Fruit fly (Drosophila melanogaster) whole organism, adult: ENCODE measurements around the gene CG6972.
A peak's percentile ranks its signal among the peaks of the same experiment; 100 is the strongest.

ENCODE experiments used
- CG11617 ChIP-seq: fragments of 200-800 bp; sonication (Bioruptor generic); optimal IDR thresholded peaks from 2 replicates; lab custom pipeline; 2017; ENCODE audit warnings: mild to moderate bottlenecking, missing biosample characterization, missing genetic modification reagents, missing genetic modification characterization
- CG12768 ChIP-seq: fragments of 200-800 bp; sonication (Bioruptor generic); optimal IDR thresholded peaks from 2 replicates; lab custom pipeline; 2017; ENCODE audit warnings: missing biosample characterization, missing genetic modification characterization, mild to moderate bottlenecking, moderate library complexity, missing genetic modification reagents
- CG14711 ChIP-seq: fragments of 200-800 bp; sonication (Bioruptor generic); optimal IDR thresholded peaks from 2 replicates; lab custom pipeline; 2018; ENCODE audit warnings: missing biosample characterization, mild to moderate bottlenecking, missing genetic modification characterization, moderate library complexity
- CG1620 ChIP-seq: fragments of 200-800 bp; sonication (Bioruptor generic); optimal IDR thresholded peaks from 2 replicates; lab custom pipeline; 2016; ENCODE audit warnings: missing biosample characterization, missing genetic modification characterization
- CG33017 ChIP-seq: fragments of 200-800 bp; sonication (Bioruptor generic); optimal IDR thresholded peaks from 2 replicates; lab custom pipeline; 2018; ENCODE audit warnings: missing biosample characterization, mild to moderate bottlenecking, missing genetic modification characterization, moderate library complexity
- CG5204 ChIP-seq: fragments of 200-800 bp; sonication (Bioruptor generic); optimal IDR thresholded peaks from 2 replicates; lab custom pipeline; 2016; ENCODE audit warnings: missing biosample characterization, missing genetic modification characterization
- CG7045 ChIP-seq: fragments of 200-800 bp; sonication (Bioruptor generic); optimal IDR thresholded peaks from 2 replicates; lab custom pipeline; 2017; ENCODE audit warnings: missing biosample characterization, mild to moderate bottlenecking, missing genetic modification characterization
- CG7101 ChIP-seq: fragments of 200-800 bp; sonication (Bioruptor generic); optimal IDR thresholded peaks from 2 replicates; lab custom pipeline; 2018; ENCODE audit warnings: missing biosample characterization, mild to moderate bottlenecking, missing genetic modification characterization, moderate library complexity
- Clk ChIP-seq: fragments of 200-800 bp; sonication (Bioruptor generic); optimal IDR thresholded peaks from 2 replicates; lab custom pipeline; 2017; ENCODE audit warnings: missing biosample characterization, missing genetic modification characterization
- Crg-1 ChIP-seq: fragments of 200-800 bp; sonication (Bioruptor generic); optimal IDR thresholded peaks from 2 replicates; lab custom pipeline; 2016; ENCODE audit warnings: missing biosample characterization, missing genetic modification characterization
- Hr96 ChIP-seq: fragments of 200-800 bp; sonication (Bioruptor generic); optimal IDR thresholded peaks from 2 replicates; lab custom pipeline; 2016; ENCODE audit warnings: missing biosample characterization, missing genetic modification characterization
- Mnt ChIP-seq: fragments of 200-800 bp; sonication (Bioruptor generic); optimal IDR thresholded peaks from 2 replicates; lab custom pipeline; 2016; ENCODE audit warnings: missing biosample characterization, mild to moderate bottlenecking, missing genetic modification characterization
- bab1 ChIP-seq: fragments of 200-800 bp; sonication (Bioruptor generic); optimal IDR thresholded peaks from 3 replicates; lab custom pipeline; 2019; ENCODE audit warnings: missing biosample characterization, mild to moderate bottlenecking, missing genetic modification characterization, moderate library complexity
- cic ChIP-seq: fragments of 200-800 bp; sonication (Bioruptor generic); optimal IDR thresholded peaks from 2 replicates; lab custom pipeline; 2017; ENCODE audit warnings: missing biosample characterization, mild to moderate bottlenecking, missing genetic modification characterization, moderate library complexity
- cnc ChIP-seq, 2 experiments: fragments of >200 bp; optimal IDR thresholded peaks; 2 replicates each; lab custom pipeline; 2017
- kay ChIP-seq: fragments of 200-800 bp; sonication (Bioruptor generic); peaks from one replicate; lab custom pipeline; 2016; ENCODE audit warnings: missing biosample characterization, missing genetic modification characterization, borderline replicate concordance
- ovo ChIP-seq: fragments of 200-800 bp; sonication (Bioruptor generic); optimal IDR thresholded peaks from 2 replicates; lab custom pipeline; 2016; ENCODE audit warnings: missing biosample characterization, missing genetic modification characterization
- pad ChIP-seq: fragments of 200-800 bp; sonication (Bioruptor generic); optimal IDR thresholded peaks from 3 replicates; lab custom pipeline; 2017; ENCODE audit warnings: missing biosample characterization, missing genetic modification characterization, mild to moderate bottlenecking, moderate library complexity, missing genetic modification reagents
- tj ChIP-seq: fragments of 200-800 bp; sonication (Bioruptor generic); optimal IDR thresholded peaks from 3 replicates; lab custom pipeline; 2017; ENCODE audit warnings: missing biosample characterization, mild to moderate bottlenecking, missing genetic modification characterization, moderate library complexity
- toe ChIP-seq: fragments of 200-800 bp; sonication (Bioruptor generic); optimal IDR thresholded peaks from 2 replicates; lab custom pipeline; 2016; ENCODE audit warnings: missing biosample characterization, missing genetic modification characterization

The CG6972 gene

DNA sequence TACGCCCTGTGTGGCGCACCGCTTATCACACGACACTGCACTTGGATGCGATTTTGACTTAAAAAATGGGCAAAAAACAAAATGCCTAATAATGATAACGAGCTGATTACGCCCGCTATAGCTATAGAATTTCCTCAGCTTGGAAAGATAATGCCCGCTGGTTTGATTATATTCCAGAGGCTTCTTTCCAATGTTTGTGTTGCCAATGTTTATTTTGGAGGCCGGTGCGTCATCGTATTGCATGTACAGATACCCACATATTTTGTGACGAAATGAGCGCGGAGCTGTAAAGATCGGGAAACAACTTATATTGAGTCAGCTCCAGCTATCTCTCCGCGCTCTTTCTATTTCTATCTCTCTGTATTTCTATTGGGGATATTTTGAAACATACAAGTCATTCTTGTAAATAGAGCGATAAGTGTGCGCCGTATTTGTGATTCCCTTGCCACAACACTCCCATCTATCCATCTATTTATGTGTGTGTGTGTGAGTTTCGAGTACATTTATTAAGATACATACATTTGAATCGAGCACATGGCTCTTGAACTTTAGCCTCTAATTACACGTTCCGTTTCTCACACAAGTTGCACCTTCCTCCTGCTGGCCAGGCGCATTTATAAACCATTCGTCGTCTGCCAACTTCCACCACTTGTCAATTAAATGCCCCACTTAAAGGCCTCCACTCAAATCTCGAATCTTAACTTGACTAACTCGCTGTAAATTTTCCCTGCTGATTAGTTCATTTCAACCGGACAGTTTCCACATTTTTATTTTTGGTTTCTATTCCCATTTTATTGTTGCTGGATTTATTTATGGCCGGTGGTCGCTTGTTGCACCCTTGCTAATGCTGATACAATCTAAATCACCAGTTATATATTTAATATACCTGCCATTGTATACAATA, 17.5 kb upstream of the CG6972 start:
- TF ChIP-seq Mnt (peak; percentile 14), toe (GFP tag; lab: Kevin White, UChicago) (no peak), CG7045 (GFP tag; lab: Kevin White, UChicago) (peak; percentile 41), bab1 (GFP tag; lab: Kevin White, UChicago) (no peak), CG7101 (tag; lab: Kevin White, UChicago) (peak; percentile 23), CG12768 (peak; percentile 60), pad (GFP tag; lab: Kevin White, UChicago) (no peak), tj (no peak), Hr96 (GFP tag; lab: Kevin White, UChicago) (peak; percentile 21), cnc (optimal IDR thresholded peaks at IDR 0.05; lab: Kevin White, UChicago) (peak; percentile 13 to 91), CG33017 (peak; percentile 3), kay (GFP tag; lab: Kevin White, UChicago) (peak; percentile 95), CG5204 (GFP tag; lab: Kevin White, UChicago) (no peak), ovo (no peak), Clk (GFP tag; lab: Kevin White, UChicago) (peak; percentile 0), CG14711 (no peak), CG1620 (GFP tag; lab: Kevin White, UChicago) (no peak), Crg-1 (GFP tag; lab: Kevin White, UChicago) (no peak), CG11617 (GFP tag; lab: Kevin White, UChicago) (no peak), cic (peak; percentile 73)

DNA sequence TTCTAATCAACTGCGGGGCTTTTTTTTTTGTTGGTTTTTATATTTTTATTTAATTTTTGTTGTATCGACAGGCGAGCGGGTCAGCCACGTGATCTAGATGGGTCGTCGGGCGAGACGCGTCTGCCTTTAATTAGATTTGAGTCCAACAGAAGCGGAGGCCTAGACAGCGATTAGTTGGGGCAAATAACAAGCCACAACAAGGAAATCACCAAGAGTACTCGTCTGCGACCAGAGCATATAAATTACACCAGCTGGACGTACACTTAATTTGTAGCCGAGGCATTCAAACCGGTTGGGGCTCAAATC, 16.9 kb upstream of the CG6972 start:
- TF ChIP-seq CG12768 (no peak), CG33017 (no peak), Crg-1 (GFP tag; lab: Kevin White, UChicago) (no peak), tj (no peak), CG5204 (GFP tag; lab: Kevin White, UChicago) (no peak), cnc (optimal IDR thresholded peaks at IDR 0.05; lab: Kevin White, UChicago) (no peak), kay (GFP tag; lab: Kevin White, UChicago) (no peak), cic (no peak), CG14711 (no peak), CG7101 (tag; lab: Kevin White, UChicago) (no peak), pad (GFP tag; lab: Kevin White, UChicago) (no peak)

DNA sequence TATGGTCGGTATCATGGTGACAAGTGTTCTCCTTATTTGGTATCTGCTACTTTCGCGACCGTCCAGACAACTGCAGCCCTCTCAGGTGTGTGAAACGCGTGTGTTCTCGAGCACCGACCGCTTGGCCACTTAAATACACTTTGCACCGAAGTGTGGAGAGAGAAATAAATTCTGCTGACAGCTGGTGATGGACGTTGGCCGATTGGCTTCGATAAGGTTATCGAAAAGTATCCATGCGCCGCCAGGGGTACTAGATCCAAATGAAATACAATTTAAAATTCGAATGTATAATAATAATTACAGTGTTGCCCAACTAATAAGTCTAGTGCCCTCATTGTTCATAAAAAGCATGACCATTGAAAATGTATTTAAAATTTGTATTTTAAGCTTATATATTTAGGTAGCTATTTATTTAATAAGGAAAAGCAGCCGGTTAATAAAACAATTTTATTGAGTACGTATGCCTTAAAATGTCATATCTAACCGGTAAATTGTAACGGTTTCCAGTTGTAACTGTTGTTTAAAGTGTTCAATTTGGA, 15.4 kb upstream of the CG6972 start, which contains the start of the genes Gclm and CG17625:
Gene Gclm, minus strand, starts transcription at position 175 of the 539 bp plus-strand sequence.
Gene CG17625, plus strand, starts transcription at position 514 of the 539 bp plus-strand sequence.
- TF ChIP-seq cnc (optimal IDR thresholded peaks at IDR 0.05; lab: Kevin White, UChicago) (no peak), CG14711 (peak; percentile 49), Hr96 (GFP tag; lab: Kevin White, UChicago) (peak; percentile 55), toe (GFP tag; lab: Kevin White, UChicago) (peak; percentile 59), CG7101 (tag; lab: Kevin White, UChicago) (peak; percentile 73), cic (peak; percentile 50), CG11617 (GFP tag; lab: Kevin White, UChicago) (peak; percentile 45), Mnt (peak; percentile 86), CG5204 (GFP tag; lab: Kevin White, UChicago) (peak; percentile 52), CG1620 (GFP tag; lab: Kevin White, UChicago) (peak; percentile 38), CG33017 (peak; percentile 64), kay (GFP tag; lab: Kevin White, UChicago) (no peak), CG12768 (peak; percentile 76), bab1 (GFP tag; lab: Kevin White, UChicago) (peak; percentile 80), Crg-1 (GFP tag; lab: Kevin White, UChicago) (no peak), Clk (GFP tag; lab: Kevin White, UChicago) (no peak), tj (peak; percentile 46), ovo (peak; percentile 28), pad (GFP tag; lab: Kevin White, UChicago) (peak; percentile 30), CG7045 (GFP tag; lab: Kevin White, UChicago) (peak; percentile 38)

DNA sequence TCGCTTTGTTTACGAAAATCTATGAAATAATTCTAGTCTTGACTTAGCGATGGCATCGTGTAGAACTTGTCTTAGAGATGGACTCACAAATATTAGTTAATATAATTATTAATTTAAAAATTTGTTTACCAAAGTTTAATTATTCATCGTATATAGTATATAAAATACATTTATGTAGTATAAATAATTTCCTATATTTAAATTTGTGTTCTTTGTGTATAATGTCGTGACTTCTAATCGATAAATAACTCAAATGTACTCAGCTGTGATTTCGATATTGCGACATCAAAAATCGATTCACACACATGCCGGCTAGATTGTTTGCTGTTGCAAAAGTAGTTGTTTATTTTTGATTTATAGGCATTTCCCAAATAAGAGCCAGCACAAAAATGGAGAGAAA, 11.5 kb upstream of the CG6972 start, which contains the start of the genes wfs1 and Nup133:
Gene wfs1, minus strand, starts transcription at position 70 of the 400 bp plus-strand sequence.
Gene Nup133, plus strand, starts transcription at position 297 of the 400 bp plus-strand sequence.
- TF ChIP-seq bab1 (GFP tag; lab: Kevin White, UChicago) (peak; percentile 80), CG33017 (peak; percentile 66), pad (GFP tag; lab: Kevin White, UChicago) (peak; percentile 51), toe (GFP tag; lab: Kevin White, UChicago) (peak; percentile 28), Crg-1 (GFP tag; lab: Kevin White, UChicago) (peak; percentile 26), cic (no peak), cnc (optimal IDR thresholded peaks at IDR 0.05; lab: Kevin White, UChicago) (no peak), Mnt (peak; percentile 17), Clk (GFP tag; lab: Kevin White, UChicago) (no peak), CG14711 (peak; percentile 82), CG11617 (GFP tag; lab: Kevin White, UChicago) (peak; percentile 77), ovo (peak; percentile 12), CG5204 (GFP tag; lab: Kevin White, UChicago) (no peak), CG7101 (tag; lab: Kevin White, UChicago) (peak; percentile 90), kay (GFP tag; lab: Kevin White, UChicago) (no peak), Hr96 (GFP tag; lab: Kevin White, UChicago) (no peak), CG1620 (GFP tag; lab: Kevin White, UChicago) (peak; percentile 8), CG12768 (peak; percentile 51), tj (peak; percentile 39), CG7045 (GFP tag; lab: Kevin White, UChicago) (peak; percentile 66)

DNA sequence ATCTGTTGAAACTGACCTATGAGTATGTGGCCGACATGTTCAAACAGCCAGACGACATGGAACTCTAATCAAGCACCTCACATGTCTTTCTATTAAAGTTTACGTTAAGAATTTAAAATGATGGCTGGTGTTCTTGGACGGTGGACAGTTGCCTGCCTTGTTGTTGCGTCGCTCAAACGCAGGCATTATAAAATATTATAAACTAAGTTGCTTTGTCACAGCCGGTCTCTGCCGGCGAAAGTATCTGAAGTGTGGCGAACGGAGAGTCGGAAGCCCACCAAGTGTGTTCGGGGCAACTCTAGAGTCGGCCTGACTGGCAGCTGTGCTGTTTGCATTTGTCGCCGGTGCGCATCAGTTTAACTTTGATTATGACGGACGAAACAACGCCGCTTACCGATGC, 7.1 kb upstream of the CG6972 start, which contains the start of gene cd:
Gene cd, plus strand, starts transcription at position 301 of the 400 bp plus-strand sequence.
- TF ChIP-seq CG33017 (no peak), cic (no peak), Clk (GFP tag; lab: Kevin White, UChicago) (no peak), Hr96 (GFP tag; lab: Kevin White, UChicago) (no peak), bab1 (GFP tag; lab: Kevin White, UChicago) (no peak), ovo (no peak), CG7101 (tag; lab: Kevin White, UChicago) (no peak), tj (no peak), CG7045 (GFP tag; lab: Kevin White, UChicago) (no peak)
